Fruit fly (Drosophila melanogaster) whole organism, embryonic: ENCODE results near the gene jus.

ENCODE experiments used
- CG10147 ChIP-seq: fragments of 200-800 bp; sonication (Bioruptor generic); optimal IDR thresholded peaks from 2 replicates; lab custom pipeline; 2019; ENCODE audit warnings: missing biosample characterization, mild to moderate bottlenecking, missing genetic modification characterization, moderate library complexity
- CG11723 ChIP-seq: fragments of 200-800 bp; sonication (Bioruptor generic); optimal IDR thresholded peaks from 2 replicates; lab custom pipeline; 2017; ENCODE audit warnings: missing biosample characterization, mild to moderate bottlenecking, missing genetic modification characterization
- CG12071 ChIP-seq: fragments of 200-800 bp; sonication (Bioruptor generic); optimal IDR thresholded peaks from 3 replicates; lab custom pipeline; 2018; ENCODE audit warnings: missing biosample characterization, mild to moderate bottlenecking, missing genetic modification characterization
- CG12942 ChIP-seq: fragments of 200-800 bp; sonication (Bioruptor generic); optimal IDR thresholded peaks from 3 replicates; lab custom pipeline; 2016; ENCODE audit warnings: missing biosample characterization, missing genetic modification characterization
- CG1792 ChIP-seq: fragments of 200-800 bp; sonication (Bioruptor generic); optimal IDR thresholded peaks from 2 replicates; lab custom pipeline; 2016; ENCODE audit warnings: missing biosample characterization, missing genetic modification characterization
- CG30431 ChIP-seq: fragments of 200-800 bp; sonication (Bioruptor generic); optimal IDR thresholded peaks from 2 replicates; lab custom pipeline; 2017; ENCODE audit warnings: missing biosample characterization, missing genetic modification characterization
- CG3995 ChIP-seq: fragments of 200-800 bp; sonication (Bioruptor generic); optimal IDR thresholded peaks from 3 replicates; lab custom pipeline; 2016; ENCODE audit warnings: missing biosample characterization, missing genetic modification characterization
- CG4328 ChIP-seq: fragments of 200-800 bp; sonication (Bioruptor generic); optimal IDR thresholded peaks from 3 replicates; lab custom pipeline; 2017; ENCODE audit warnings: missing biosample characterization, missing genetic modification reagents, missing genetic modification characterization
- CG6654 ChIP-seq: fragments of 200-800 bp; sonication (Bioruptor generic); optimal IDR thresholded peaks from 2 replicates; lab custom pipeline; 2017; ENCODE audit warnings: missing biosample characterization, mild to moderate bottlenecking, missing genetic modification characterization
- CG8089 ChIP-seq: fragments of 200-800 bp; sonication (Bioruptor generic); optimal IDR thresholded peaks from 3 replicates; lab custom pipeline; 2016; ENCODE audit warnings: missing biosample characterization, missing genetic modification characterization
- CG8478 ChIP-seq: fragments of >200 bp; optimal IDR thresholded peaks from 2 replicates; lab custom pipeline; 2018
- CG8924 ChIP-seq: fragments of 200-800 bp; optimal IDR thresholded peaks from 3 replicates; lab custom pipeline; 2019; ENCODE audit warnings: missing biosample characterization, mild to moderate bottlenecking, missing genetic modification characterization, moderate library complexity
- D19B ChIP-seq: fragments of 200-800 bp; sonication (Bioruptor generic); optimal IDR thresholded peaks from 2 replicates; lab custom pipeline; 2017; ENCODE audit warnings: missing biosample characterization, mild to moderate bottlenecking, missing genetic modification characterization
- Dbx ChIP-seq: fragments of 200-800 bp; sonication (Bioruptor generic); IDR thresholded peaks from 3 replicates; pipeline ENCODE4 v1.3.6; 2022; ENCODE audit warnings: missing biosample characterization, missing genetic modification characterization
- Fer1 ChIP-seq: fragments of 200-800 bp; sonication (Bioruptor generic); optimal IDR thresholded peaks from 2 replicates; lab custom pipeline; 2017; ENCODE audit warnings: missing biosample characterization, mild to moderate bottlenecking, missing genetic modification characterization
- HLH4C ChIP-seq: fragments of 200-800 bp; sonication (Bioruptor generic); IDR thresholded peaks from 3 replicates; pipeline ENCODE4 v1.3.6; 2022; ENCODE audit warnings: missing biosample characterization, missing genetic modification characterization; ENCODE audit not compliant: partially characterized antibody
- Hey ChIP-seq: fragments of 200-800 bp; sonication (Bioruptor generic); optimal IDR thresholded peaks from 3 replicates; lab custom pipeline; 2018; ENCODE audit warnings: missing biosample characterization, mild to moderate bottlenecking, missing genetic modification characterization
- Hmx ChIP-seq: fragments of 200-800 bp; sonication (Bioruptor generic); optimal IDR thresholded peaks from 2 replicates; lab custom pipeline; 2016; ENCODE audit warnings: missing biosample characterization, missing genetic modification characterization
- Jarid2 ChIP-seq: fragments of 200-800 bp; sonication (Bioruptor generic); optimal IDR thresholded peaks from 3 replicates; lab custom pipeline; 2017; ENCODE audit warnings: mild to moderate bottlenecking, missing biosample characterization, missing genetic modification reagents, missing genetic modification characterization
- Lim3 ChIP-seq: fragments of 200-800 bp; sonication (Bioruptor generic); IDR thresholded peaks from 2 replicates; pipeline ENCODE4 v1.3.6; 2022; ENCODE audit warnings: missing biosample characterization, missing genetic modification characterization
- Max ChIP-seq: fragments of 200-800 bp; sonication (Bioruptor generic); optimal IDR thresholded peaks from 2 replicates; lab custom pipeline; 2016; ENCODE audit warnings: missing biosample characterization, mild to moderate bottlenecking, missing genetic modification characterization
- Med ChIP-seq: fragments of 200-800 bp; sonication (Bioruptor generic); peaks from one replicate; lab custom pipeline; 2016; ENCODE audit warnings: missing biosample characterization, missing genetic modification characterization, mild to moderate bottlenecking, inconsistent platforms, moderate library complexity
- Sin3A ChIP-seq: fragments of >200 bp; optimal IDR thresholded peaks from 2 replicates; lab custom pipeline; 2018
- Sry-δ ChIP-seq: fragments of 200-800 bp; sonication (Bioruptor generic); optimal IDR thresholded peaks from 2 replicates; lab custom pipeline; 2016; ENCODE audit warnings: missing biosample characterization, missing genetic modification characterization
- Stat92E ChIP-seq, 3 experiments: fragments of >200 bp in 2 of 3; fragments of 200-800 bp in 1 of 3; sonication (Bioruptor generic) in 1 of 3; optimal IDR thresholded peaks; 2 replicates each; lab custom pipeline; 2017 to 2019; ENCODE audit warnings: missing biosample characterization in 3 of 3, missing genetic modification characterization in 3 of 3, mild to moderate bottlenecking in 1 of 3, moderate library complexity in 1 of 3
- TFAM ChIP-seq: fragments of 200-800 bp; sonication (Bioruptor generic); optimal IDR thresholded peaks from 2 replicates; lab custom pipeline; 2017; ENCODE audit warnings: missing biosample characterization, missing genetic modification characterization, inconsistent platforms
- Vsx1 ChIP-seq: fragments of 200-800 bp; sonication (Bioruptor generic); optimal IDR thresholded peaks from 2 replicates; lab custom pipeline; 2017; ENCODE audit warnings: missing biosample characterization, mild to moderate bottlenecking, missing genetic modification characterization, missing genetic modification reagents
- Xbp1 ChIP-seq: fragments of 200-800 bp; sonication (Bioruptor generic); optimal IDR thresholded peaks from 3 replicates; lab custom pipeline; 2016; ENCODE audit warnings: missing biosample characterization, mild to moderate bottlenecking, missing genetic modification characterization
- ara ChIP-seq: fragments of 200-800 bp; sonication (Bioruptor generic); IDR thresholded peaks from 2 replicates; pipeline ENCODE4 v1.3.6; 2022; ENCODE audit warnings: missing biosample characterization, missing genetic modification characterization
- ato ChIP-seq: fragments of 200-800 bp; sonication (Bioruptor generic); IDR thresholded peaks from 2 replicates; pipeline ENCODE4 v1.3.6; 2022; ENCODE audit warnings: missing biosample characterization, missing genetic modification characterization; ENCODE audit not compliant: partially characterized antibody
- chm ChIP-seq: fragments of 200-800 bp; sonication (Bioruptor generic); IDR thresholded peaks from 2 replicates; pipeline ENCODE4 v1.3.6; 2022; ENCODE audit warnings: missing biosample characterization, missing genetic modification characterization
- disco-r ChIP-seq: fragments of 200-800 bp; sonication (Bioruptor generic); optimal IDR thresholded peaks from 2 replicates; lab custom pipeline; 2016; ENCODE audit warnings: missing biosample characterization, missing genetic modification characterization
- dm ChIP-seq: fragments of 200-800 bp; sonication (Bioruptor generic); optimal IDR thresholded peaks from 3 replicates; lab custom pipeline; 2016; ENCODE audit warnings: missing biosample characterization, missing genetic modification characterization
- dpn ChIP-seq, 2 experiments: fragments of 200-800 bp; sonication (Bioruptor generic); optimal IDR thresholded peaks; 3 replicates each; lab custom pipeline; 2016; ENCODE audit warnings: missing biosample characterization in 2 of 2, missing genetic modification characterization in 2 of 2
- grau ChIP-seq: fragments of 200-800 bp; optimal IDR thresholded peaks from 3 replicates; lab custom pipeline; 2019; ENCODE audit warnings: missing biosample characterization, mild to moderate bottlenecking, missing genetic modification characterization, moderate library complexity
- hbn ChIP-seq: fragments of 200-800 bp; sonication (Bioruptor generic); IDR thresholded peaks from 2 replicates; pipeline ENCODE4 v1.3.6; 2022; ENCODE audit warnings: missing biosample characterization, missing genetic modification characterization; ENCODE audit not compliant: partially characterized antibody
- hkb ChIP-seq, 2 experiments: fragments of 200-800 bp in 1 of 2; fragments of >200 bp in 1 of 2; sonication (Bioruptor generic) in 1 of 2; IDR thresholded peaks in 1 of 2; optimal IDR thresholded peaks in 1 of 2; 2 replicates each; pipeline versions ENCODE4 v1.3.6 to Lab custom; 2017 to 2022; ENCODE audit warnings: missing biosample characterization in 1 of 2, missing genetic modification characterization in 1 of 2
- hth ChIP-seq: fragments of >200 bp; optimal IDR thresholded peaks from 2 replicates; lab custom pipeline; 2017; ENCODE audit warnings: inconsistent platforms
- ind ChIP-seq: fragments of 200-800 bp; sonication (Bioruptor generic); optimal IDR thresholded peaks from 3 replicates; lab custom pipeline; 2016; ENCODE audit warnings: missing biosample characterization, missing genetic modification characterization
- lov ChIP-seq, 2 experiments: fragments of 200-800 bp in 1 of 2; fragments of >200 bp in 1 of 2; sonication (Bioruptor generic) in 1 of 2; IDR thresholded peaks in 1 of 2; optimal IDR thresholded peaks in 1 of 2; 2 replicates in 1 of 2; 3 replicates in 1 of 2; pipeline versions ENCODE4 v1.3.6 to Lab custom; 2017 to 2022; ENCODE audit warnings: missing biosample characterization in 1 of 2, missing genetic modification characterization in 1 of 2
- mld ChIP-seq: fragments of 200-800 bp; sonication (Bioruptor generic); IDR thresholded peaks from 3 replicates; pipeline ENCODE4 v1.3.6; 2022; ENCODE audit warnings: missing biosample characterization, missing genetic modification characterization; ENCODE audit not compliant: partially characterized antibody
- nom ChIP-seq: fragments of 200-800 bp; sonication (Bioruptor generic); optimal IDR thresholded peaks from 2 replicates; lab custom pipeline; 2017; ENCODE audit warnings: missing biosample characterization, missing genetic modification characterization, mild to moderate bottlenecking, moderate library complexity, missing genetic modification reagents
- odd ChIP-seq: fragments of 200-800 bp; sonication (Bioruptor generic); optimal IDR thresholded peaks from 2 replicates; lab custom pipeline; 2017; ENCODE audit warnings: missing biosample characterization, mild to moderate bottlenecking, missing genetic modification characterization
- pho ChIP-seq: fragments of 200-800 bp; sonication (Bioruptor generic); optimal IDR thresholded peaks from 2 replicates; lab custom pipeline; 2016; ENCODE audit warnings: missing biosample characterization, missing genetic modification characterization
- pzg ChIP-seq: fragments of 200-800 bp; sonication (Bioruptor generic); optimal IDR thresholded peaks from 3 replicates; lab custom pipeline; 2018; ENCODE audit warnings: missing biosample characterization, mild to moderate bottlenecking, missing genetic modification characterization, moderate library complexity
- so ChIP-seq: fragments of 200-800 bp; sonication (Bioruptor generic); IDR thresholded peaks from 3 replicates; pipeline ENCODE4 v1.3.6; 2022; ENCODE audit warnings: missing biosample characterization, missing genetic modification characterization
- stc ChIP-seq: fragments of 200-800 bp; sonication (Bioruptor generic); IDR thresholded peaks from 2 replicates; pipeline ENCODE4 v1.3.6; 2022; ENCODE audit warnings: missing biosample characterization, missing genetic modification characterization
- toy ChIP-seq: fragments of 200-800 bp; sonication (Bioruptor generic); IDR thresholded peaks from 2 replicates; pipeline ENCODE4 v1.3.6; 2022; ENCODE audit warnings: missing biosample characterization, missing genetic modification characterization
- unpg ChIP-seq: fragments of 200-800 bp; sonication (Bioruptor generic); optimal IDR thresholded peaks from 3 replicates; lab custom pipeline; 2018; ENCODE audit warnings: missing biosample characterization, mild to moderate bottlenecking, missing genetic modification characterization, moderate library complexity
- yki ChIP-seq: fragments of >200 bp; optimal IDR thresholded peaks from 3 replicates; lab custom pipeline; 2018
- zf30C ChIP-seq: fragments of 200-800 bp; sonication (Bioruptor generic); optimal IDR thresholded peaks from 3 replicates; lab custom pipeline; 2018; ENCODE audit warnings: missing biosample characterization, mild to moderate bottlenecking, missing genetic modification characterization

jus gene

dm6 chr3R:29219948-29220347, 25.2 kb upstream of the jus start, which contains the start of gene eEF1gamma (continued):
- TF ChIP-seq CG11723 (GFP tag; lab: Kevin White, UChicago) = peak; percentile 95
- peak; percentile 95 for TF ChIP-seq Sry-δ (GFP tag; lab: Kevin White, UChicago)
- TF ChIP-seq Jarid2 = peak; percentile 88
- no peak for TF ChIP-seq lov (optimal IDR thresholded peaks at IDR 0.05; lab: Kevin White, UChicago)
- TF ChIP-seq lov (GFP tag; IDR thresholded peaks at IDR 0.05; lab: Robert Waterston, UW) = peak; percentile 98
- peak; percentile 96 for TF ChIP-seq Dbx (GFP tag; lab: Robert Waterston, UW)
- TF ChIP-seq Xbp1 (GFP tag; lab: Kevin White, UChicago) = peak; percentile 93
- peak; percentile 89 for TF ChIP-seq hbn (GFP tag; lab: Robert Waterston, UW)
- TF ChIP-seq yki (lab: Kevin White, UChicago) = no peak
- peak; percentile 89 for TF ChIP-seq mld
- TF ChIP-seq unpg (GFP tag; lab: Kevin White, UChicago) = peak; percentile 94
- TF ChIP-seq Med (GFP tag; lab: Kevin White, UChicago) = peak; percentile 100
- peak; percentile 64; the same call in 1 of the 2 replicates for TF ChIP-seq Lim3 (GFP tag; lab: Robert Waterston, UW)
- TF ChIP-seq CG8478 (lab: Kevin White, UChicago) = no peak
- TF ChIP-seq CG1792 (GFP tag; lab: Kevin White, UChicago) = peak; percentile 93
- no peak for TF ChIP-seq hkb (optimal IDR thresholded peaks at IDR 0.05; lab: Kevin White, UChicago)
- peak; percentile 95 for TF ChIP-seq hkb (GFP tag; IDR thresholded peaks at IDR 0.05; lab: Robert Waterston, UW)
- TF ChIP-seq Fer1 (GFP tag; lab: Kevin White, UChicago) = peak; percentile 97
- peak; percentile 87 for TF ChIP-seq D19B (GFP tag; lab: Kevin White, UChicago)
- peak; percentile 98 for TF ChIP-seq dm (GFP tag; lab: Kevin White, UChicago)
- TF ChIP-seq ind (GFP tag; lab: Kevin White, UChicago) = peak; percentile 82
- peak; percentile 96 for TF ChIP-seq Max
- TF ChIP-seq toy (GFP tag; lab: Robert Waterston, UW) = peak; percentile 89
- TF ChIP-seq so (GFP tag; lab: Robert Waterston, UW) = peak; percentile 96
- peak; percentile 90 for TF ChIP-seq ara (GFP tag; lab: Robert Waterston, UW)
- TF ChIP-seq CG4328 (GFP tag; lab: Kevin White, UChicago) = peak; percentile 97
- TF ChIP-seq odd (GFP tag; lab: Kevin White, UChicago) = peak; percentile 97
- no peak for TF ChIP-seq Hmx
- peak; percentile 97 for TF ChIP-seq Vsx1 (GFP tag; lab: Kevin White, UChicago)
- peak; percentile 89 for TF ChIP-seq ato (GFP tag; lab: Robert Waterston, UW)
- peak; percentile 81 for TF ChIP-seq pzg
- TF ChIP-seq CG12942 (GFP tag; lab: Kevin White, UChicago) = peak; percentile 86
- TF ChIP-seq chm (GFP tag; lab: Robert Waterston, UW) = peak; percentile 98
- TF ChIP-seq zf30C (GFP tag; lab: Kevin White, UChicago) = peak; percentile 49
- TF ChIP-seq dpn (GFP tag; optimal IDR thresholded peaks at IDR 0.05; lab: Kevin White, UChicago) = peak; percentile 85 to 98
- peak; percentile 93 for TF ChIP-seq pho
- TF ChIP-seq nom (GFP tag; lab: Kevin White, UChicago) = peak; percentile 95
- peak; percentile 88 for TF ChIP-seq TFAM (GFP tag; lab: Kevin White, UChicago)
- TF ChIP-seq CG8089 (GFP tag; lab: Kevin White, UChicago) = peak; percentile 97
- peak; percentile 88 for TF ChIP-seq CG8924 (tag; lab: Kevin White, UChicago)
- peak; percentile 87 for TF ChIP-seq CG6654 (GFP tag; lab: Kevin White, UChicago)
- TF ChIP-seq CG12071 (GFP tag; lab: Kevin White, UChicago) = peak; percentile 97
- TF ChIP-seq disco-r (GFP tag; lab: Kevin White, UChicago) = peak; percentile 96
- peak; percentile 95 for TF ChIP-seq Hey
- peak; percentile 92 for TF ChIP-seq CG30431 (GFP tag; lab: Kevin White, UChicago)
- TF ChIP-seq hth = no peak
- peak; percentile 93 for TF ChIP-seq CG10147 (GFP tag; lab: Kevin White, UChicago)
- TF ChIP-seq HLH4C (GFP tag; lab: Robert Waterston, UW) = peak; percentile 95
- peak; percentile 80 for TF ChIP-seq CG3995 (GFP tag; lab: Kevin White, UChicago)
- TF ChIP-seq Stat92E (GFP tag; optimal IDR thresholded peaks at IDR 0.05; lab: Kevin White, UChicago) = peak in 1 of 3 experiments; percentile 71
- peak; percentile 94 for TF ChIP-seq stc (GFP tag; lab: Robert Waterston, UW)
- TF ChIP-seq grau (tag; lab: Kevin White, UChicago) = peak; percentile 89
- TF ChIP-seq Sin3A = peak; percentile 60
